Fruit fly (Drosophila melanogaster) whole organism, adult: ENCODE results near the gene CycB3.

Source experiments
- CG11617 ChIP-seq: fragments of 200-800 bp; sonication (Bioruptor generic); optimal IDR thresholded peaks from 2 replicates; lab custom pipeline; 2017; ENCODE audit warnings: mild to moderate bottlenecking, missing biosample characterization, missing genetic modification reagents, missing genetic modification characterization
- CG1620 ChIP-seq: fragments of 200-800 bp; sonication (Bioruptor generic); optimal IDR thresholded peaks from 2 replicates; lab custom pipeline; 2016; ENCODE audit warnings: missing biosample characterization, missing genetic modification characterization
- CG33017 ChIP-seq: fragments of 200-800 bp; sonication (Bioruptor generic); optimal IDR thresholded peaks from 2 replicates; lab custom pipeline; 2018; ENCODE audit warnings: missing biosample characterization, mild to moderate bottlenecking, missing genetic modification characterization, moderate library complexity
- CG5204 ChIP-seq: fragments of 200-800 bp; sonication (Bioruptor generic); optimal IDR thresholded peaks from 2 replicates; lab custom pipeline; 2016; ENCODE audit warnings: missing biosample characterization, missing genetic modification characterization
- Crg-1 ChIP-seq: fragments of 200-800 bp; sonication (Bioruptor generic); optimal IDR thresholded peaks from 2 replicates; lab custom pipeline; 2016; ENCODE audit warnings: missing biosample characterization, missing genetic modification characterization
- Mnt ChIP-seq: fragments of 200-800 bp; sonication (Bioruptor generic); optimal IDR thresholded peaks from 2 replicates; lab custom pipeline; 2016; ENCODE audit warnings: missing biosample characterization, mild to moderate bottlenecking, missing genetic modification characterization
- bab1 ChIP-seq: fragments of 200-800 bp; sonication (Bioruptor generic); optimal IDR thresholded peaks from 3 replicates; lab custom pipeline; 2019; ENCODE audit warnings: missing biosample characterization, mild to moderate bottlenecking, missing genetic modification characterization, moderate library complexity
- cic ChIP-seq: fragments of 200-800 bp; sonication (Bioruptor generic); optimal IDR thresholded peaks from 2 replicates; lab custom pipeline; 2017; ENCODE audit warnings: missing biosample characterization, mild to moderate bottlenecking, missing genetic modification characterization, moderate library complexity
- cnc ChIP-seq, 2 experiments: fragments of >200 bp; optimal IDR thresholded peaks; 2 replicates each; lab custom pipeline; 2017
- kay ChIP-seq: fragments of 200-800 bp; sonication (Bioruptor generic); peaks from one replicate; lab custom pipeline; 2016; ENCODE audit warnings: missing biosample characterization, missing genetic modification characterization, borderline replicate concordance
- ovo ChIP-seq: fragments of 200-800 bp; sonication (Bioruptor generic); optimal IDR thresholded peaks from 2 replicates; lab custom pipeline; 2016; ENCODE audit warnings: missing biosample characterization, missing genetic modification characterization
- pad ChIP-seq: fragments of 200-800 bp; sonication (Bioruptor generic); optimal IDR thresholded peaks from 3 replicates; lab custom pipeline; 2017; ENCODE audit warnings: missing biosample characterization, missing genetic modification characterization, mild to moderate bottlenecking, moderate library complexity, missing genetic modification reagents
- tj ChIP-seq: fragments of 200-800 bp; sonication (Bioruptor generic); optimal IDR thresholded peaks from 3 replicates; lab custom pipeline; 2017; ENCODE audit warnings: missing biosample characterization, mild to moderate bottlenecking, missing genetic modification characterization, moderate library complexity
- toe ChIP-seq: fragments of 200-800 bp; sonication (Bioruptor generic); optimal IDR thresholded peaks from 2 replicates; lab custom pipeline; 2016; ENCODE audit warnings: missing biosample characterization, missing genetic modification characterization

dm6 chr3R:24900816-24901215 is 30.2 kb upstream of the CycB3 start, which contains the start of gene CG10845:
- no peak for TF ChIP-seq CG5204 (GFP tag; lab: Kevin White, UChicago)
- TF ChIP-seq toe (GFP tag; lab: Kevin White, UChicago) = no peak
- no peak for TF ChIP-seq ovo (GFP tag; lab: Kevin White, UChicago)
- TF ChIP-seq CG11617 = no peak
- TF ChIP-seq bab1 (GFP tag; lab: Kevin White, UChicago) = no peak
- TF ChIP-seq CG1620 (GFP tag; lab: Kevin White, UChicago) = no peak
- no peak for TF ChIP-seq Mnt
- TF ChIP-seq cic (GFP tag; lab: Kevin White, UChicago) = no peak
- TF ChIP-seq CG33017 (tag; lab: Kevin White, UChicago) = no peak
- no peak for TF ChIP-seq tj (GFP tag; lab: Kevin White, UChicago)
- no peak for TF ChIP-seq cnc (optimal IDR thresholded peaks at IDR 0.05; lab: Kevin White, UChicago)
- no peak for TF ChIP-seq pad (GFP tag; lab: Kevin White, UChicago)
- TF ChIP-seq Crg-1 = no peak
- TF ChIP-seq kay (GFP tag; lab: Kevin White, UChicago) = no peak
